Worm (Caenorhabditis elegans): ENCODE data around the gene twk-45.

DNA sequence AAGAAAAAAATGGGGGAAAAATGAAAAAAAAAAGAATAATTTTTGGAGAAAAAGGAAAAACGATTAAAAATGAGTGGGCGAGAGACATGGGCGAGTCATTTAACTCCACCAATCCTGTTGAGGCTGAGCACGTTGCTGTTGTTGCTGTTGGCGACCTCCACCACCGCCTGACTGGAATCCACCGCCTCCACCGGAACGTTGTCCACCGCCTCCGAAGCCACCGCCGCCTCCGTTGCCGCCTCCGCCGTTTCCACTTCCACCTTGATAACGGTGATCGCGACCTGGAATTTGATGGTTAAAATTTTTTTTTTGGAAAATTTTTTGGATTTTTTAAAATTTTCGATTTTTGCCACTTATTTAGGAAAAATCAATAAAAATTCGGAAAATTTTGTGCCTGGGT lies 30.9 kb downstream of the twk-45 start:
- TF ChIP-seq ceh-30 (tag; optimal IDR thresholded peaks at IDR 0.05) (no peak), mec-3 (tag; optimal IDR thresholded peaks at IDR 0.05; ENCODE audit: borderline replicate concordance) (no peak), pag-3 (tag; optimal IDR thresholded peaks at IDR 0.05; ENCODE audit: borderline replicate concordance) (no peak), pha-2 (tag; optimal IDR thresholded peaks at IDR 0.05) (no peak), sdc-2 (tag; optimal IDR thresholded peaks at IDR 0.05) (no peak), madf-2 (tag; optimal IDR thresholded peaks at IDR 0.05) (no peak), ceh-2 (tag; optimal IDR thresholded peaks at IDR 0.05) (no peak), nhr-11 (tag; optimal IDR thresholded peaks at IDR 0.05) (no peak), rnt-1 (tag; optimal IDR thresholded peaks at IDR 0.05) (no peak), dve-1 (tag; optimal IDR thresholded peaks at IDR 0.05) (no peak), pqm-1 (tag; optimal IDR thresholded peaks at IDR 0.05) (no peak), pha-4 (tag; optimal IDR thresholded peaks at IDR 0.05) (no peak)
